Worm (Caenorhabditis elegans) whole organism, L3 larva: Measurements from ENCODE around the gene W07E11.1.

Experiments
- R02D3.7 ChIP-seq: fragments of 150-350 bp; optimal IDR thresholded peaks from 2 replicates; lab custom pipeline; 2014; ENCODE audit warnings: missing biosample characterization, missing genetic modification characterization
- ZK546.5 ChIP-seq: sonication (generic microtip); optimal IDR thresholded peaks from 2 replicates; lab custom pipeline; 2017; ENCODE audit warnings: missing biosample characterization, missing genetic modification characterization
- aly-2 ChIP-seq: fragments of 150-350 bp; optimal IDR thresholded peaks from 2 replicates; lab custom pipeline; 2014; ENCODE audit warnings: missing biosample characterization, missing genetic modification characterization
- ama-1 ChIP-seq: fragments of 150-350 bp; optimal IDR thresholded peaks from 2 replicates; lab custom pipeline; 2018
- ceh-16 ChIP-seq: sonication (generic microtip); optimal IDR thresholded peaks from 2 replicates; lab custom pipeline; 2017; ENCODE audit warnings: missing biosample characterization, missing genetic modification characterization
- ceh-28 ChIP-seq: fragments of 150-350 bp; optimal IDR thresholded peaks from 2 replicates; lab custom pipeline; 2014; ENCODE audit warnings: missing biosample characterization, missing genetic modification reagents, missing genetic modification characterization
- ceh-82 ChIP-seq: fragments of 150-350 bp; optimal IDR thresholded peaks from 2 replicates; lab custom pipeline; 2014; ENCODE audit warnings: missing biosample characterization, missing genetic modification characterization
- ceh-9 ChIP-seq: sonication (generic microtip); optimal IDR thresholded peaks from 2 replicates; lab custom pipeline; 2018; ENCODE audit warnings: missing biosample characterization, missing genetic modification characterization
- daf-12 ChIP-seq: fragments of 150-350 bp; optimal IDR thresholded peaks from 2 replicates; lab custom pipeline; 2014; ENCODE audit warnings: missing biosample characterization, missing genetic modification reagents, missing genetic modification characterization
- egl-27 ChIP-seq: sonication (generic microtip); optimal IDR thresholded peaks from 4 replicates; lab custom pipeline; 2017; ENCODE audit warnings: missing biosample characterization, missing genetic modification reagents, missing genetic modification characterization
- egl-5 ChIP-seq: fragments of 150-350 bp; optimal IDR thresholded peaks from 2 replicates; lab custom pipeline; 2017; ENCODE audit warnings: missing biosample characterization, missing genetic modification reagents, missing genetic modification characterization, inconsistent platforms
- elt-1 ChIP-seq: fragments of 150-350 bp; optimal IDR thresholded peaks from 2 replicates; lab custom pipeline; 2014; ENCODE audit warnings: missing biosample characterization, missing genetic modification characterization
- elt-2 ChIP-seq: sonication (generic microtip); optimal IDR thresholded peaks from 2 replicates; lab custom pipeline; 2016; ENCODE audit warnings: missing genetic modification reagents, mild to moderate bottlenecking, missing genetic modification characterization, missing compliant biosample characterization
- elt-3 ChIP-seq, 3 experiments: fragments of 150-350 bp in 1 of 3; sonication (generic microtip) in 2 of 3; optimal IDR thresholded peaks; 2 replicates in 2 of 3; 4 replicates in 1 of 3; lab custom pipeline; 2014 to 2017; ENCODE audit warnings: missing biosample characterization in 3 of 3, missing genetic modification characterization in 3 of 3
- eor-1 ChIP-seq, 2 experiments: fragments of 150-350 bp; optimal IDR thresholded peaks; 2 replicates each; lab custom pipeline; 2014 to 2018; ENCODE audit warnings: missing biosample characterization in 2 of 2, missing genetic modification characterization in 2 of 2
- fkh-10 ChIP-seq: sonication (generic microtip); optimal IDR thresholded peaks from 2 replicates; lab custom pipeline; 2017; ENCODE audit warnings: missing biosample characterization, missing genetic modification reagents, missing genetic modification characterization
- fkh-2 ChIP-seq: fragments of 150-350 bp; optimal IDR thresholded peaks from 2 replicates; lab custom pipeline; 2014; ENCODE audit warnings: missing biosample characterization, missing genetic modification reagents, missing genetic modification characterization
- fos-1 ChIP-seq: fragments of 150-350 bp; optimal IDR thresholded peaks from 2 replicates; lab custom pipeline; 2014; ENCODE audit warnings: missing biosample characterization, missing genetic modification characterization
- hmg-11 ChIP-seq: sonication (generic microtip); optimal IDR thresholded peaks from 2 replicates; lab custom pipeline; 2016; ENCODE audit warnings: missing genetic modification characterization, missing compliant biosample characterization
- jun-1 ChIP-seq: fragments of 150-350 bp; optimal IDR thresholded peaks from 2 replicates; lab custom pipeline; 2014; ENCODE audit warnings: missing biosample characterization, missing genetic modification reagents, missing genetic modification characterization
- lin-15B ChIP-seq: fragments of 150-350 bp; optimal IDR thresholded peaks from 2 replicates; lab custom pipeline; 2014; ENCODE audit warnings: missing biosample characterization, missing genetic modification characterization
- lin-39 ChIP-seq: fragments of 150-350 bp; optimal IDR thresholded peaks from 2 replicates; lab custom pipeline; 2018; ENCODE audit warnings: missing biosample characterization, missing genetic modification reagents, missing genetic modification characterization
- lsy-12 ChIP-seq: sonication (generic microtip); optimal IDR thresholded peaks from 2 replicates; lab custom pipeline; 2016; ENCODE audit warnings: mild to moderate bottlenecking, missing genetic modification characterization, missing compliant biosample characterization
- mdl-1 ChIP-seq: fragments of 150-350 bp; optimal IDR thresholded peaks from 2 replicates; lab custom pipeline; 2014; ENCODE audit warnings: missing biosample characterization, missing genetic modification characterization
- mml-1 ChIP-seq: fragments of 150-350 bp; sonication (generic microtip); optimal IDR thresholded peaks from 3 replicates; lab custom pipeline; 2014; ENCODE audit warnings: missing biosample characterization, missing genetic modification characterization
- nfya-1 ChIP-seq: sonication (generic microtip); optimal IDR thresholded peaks from 2 replicates; lab custom pipeline; 2017; ENCODE audit warnings: missing genetic modification characterization, mild to moderate bottlenecking, missing compliant biosample characterization, antibody characterized with exemption, moderate library complexity; ENCODE audit not compliant: insufficient read depth
- nhr-11 ChIP-seq: fragments of 150-350 bp; optimal IDR thresholded peaks from 2 replicates; lab custom pipeline; 2014; ENCODE audit warnings: missing biosample characterization, missing genetic modification characterization
- nhr-12 ChIP-seq: fragments of 150-350 bp; optimal IDR thresholded peaks from 2 replicates; lab custom pipeline; 2014; ENCODE audit warnings: missing biosample characterization, missing genetic modification characterization
- nhr-23 ChIP-seq: fragments of 150-350 bp; optimal IDR thresholded peaks from 2 replicates; lab custom pipeline; 2014; ENCODE audit warnings: missing biosample characterization, missing genetic modification reagents, missing genetic modification characterization
- nhr-237 ChIP-seq: fragments of 150-350 bp; optimal IDR thresholded peaks from 2 replicates; lab custom pipeline; 2014; ENCODE audit warnings: missing biosample characterization, missing genetic modification characterization
- nhr-25 ChIP-seq: sonication (generic microtip); optimal IDR thresholded peaks from 2 replicates; lab custom pipeline; 2017; ENCODE audit warnings: missing biosample characterization, missing genetic modification characterization
- nhr-28 ChIP-seq: fragments of 150-350 bp; optimal IDR thresholded peaks from 2 replicates; lab custom pipeline; 2014; ENCODE audit warnings: missing biosample characterization, missing genetic modification characterization
- nhr-43 ChIP-seq: sonication (generic microtip); optimal IDR thresholded peaks from 2 replicates; lab custom pipeline; 2016; ENCODE audit warnings: mild to moderate bottlenecking, missing genetic modification characterization, missing compliant biosample characterization; ENCODE audit not compliant: poor library complexity, severe bottlenecking
- nhr-67 ChIP-seq: fragments of 150-350 bp; optimal IDR thresholded peaks from 2 replicates; lab custom pipeline; 2014; ENCODE audit warnings: missing biosample characterization, missing genetic modification characterization
- nhr-76 ChIP-seq: fragments of 150-350 bp; sonication (generic microtip); optimal IDR thresholded peaks from 5 replicates; lab custom pipeline; 2014; ENCODE audit warnings: missing biosample characterization, missing genetic modification characterization
- nhr-77 ChIP-seq: fragments of 150-350 bp; optimal IDR thresholded peaks from 2 replicates; lab custom pipeline; 2014; ENCODE audit warnings: missing biosample characterization, missing genetic modification characterization
- pha-4 ChIP-seq: fragments of 150-350 bp; optimal IDR thresholded peaks from 2 replicates; lab custom pipeline; 2014; ENCODE audit warnings: missing biosample characterization, missing genetic modification reagents, missing genetic modification characterization
- pqm-1 ChIP-seq: fragments of 150-350 bp; optimal IDR thresholded peaks from 2 replicates; lab custom pipeline; 2017; ENCODE audit warnings: missing biosample characterization, missing genetic modification characterization, inconsistent platforms
- sea-2 ChIP-seq: fragments of 150-350 bp; sonication (generic microtip); optimal IDR thresholded peaks from 4 replicates; lab custom pipeline; 2014; ENCODE audit warnings: missing biosample characterization, missing genetic modification reagents, missing genetic modification characterization
- skn-1 ChIP-seq: fragments of 150-350 bp; optimal IDR thresholded peaks from 2 replicates; lab custom pipeline; 2014; ENCODE audit warnings: missing biosample characterization, missing genetic modification characterization
- snpc-4 ChIP-seq: fragments of 150-350 bp; optimal IDR thresholded peaks from 2 replicates; lab custom pipeline; 2014; ENCODE audit warnings: missing biosample characterization, missing genetic modification characterization
- tbx-2 ChIP-seq: sonication (generic microtip); optimal IDR thresholded peaks from 2 replicates; lab custom pipeline; 2016; ENCODE audit warnings: mild to moderate bottlenecking, missing genetic modification characterization, missing compliant biosample characterization
- unc-39 ChIP-seq: sonication (generic microtip); optimal IDR thresholded peaks from 4 replicates; lab custom pipeline; 2017; ENCODE audit warnings: missing biosample characterization, missing genetic modification characterization
- unc-62 ChIP-seq: fragments of 150-350 bp; sonication (generic microtip); optimal IDR thresholded peaks from 4 replicates; lab custom pipeline; 2014; ENCODE audit warnings: missing biosample characterization, missing genetic modification reagents, missing genetic modification characterization
- zag-1 ChIP-seq: fragments of 150-350 bp; optimal IDR thresholded peaks from 2 replicates; lab custom pipeline; 2014; ENCODE audit warnings: missing biosample characterization, missing genetic modification characterization
- ztf-11 ChIP-seq: fragments of 150-350 bp; optimal IDR thresholded peaks from 2 replicates; lab custom pipeline; 2014; ENCODE audit warnings: missing biosample characterization, missing genetic modification characterization
- ztf-4 ChIP-seq: fragments of 150-350 bp; optimal IDR thresholded peaks from 2 replicates; lab custom pipeline; 2014; ENCODE audit warnings: missing biosample characterization, missing genetic modification characterization

Gene W07E11.1

ce11 chrX:10049160-10049559 is 35.3 kb upstream of the W07E11.1 start, which contains the start of gene gnrr-3:
gnrr-3 (plus strand) TSS chrX:10049460.
- TF ChIP-seq mdl-1 (tag; lab: Kevin White, UChicago), result no peak
- TF ChIP-seq ztf-11 (tag; lab: Kevin White, UChicago), result no peak
- TF ChIP-seq snpc-4, result no peak
- TF ChIP-seq sea-2 (GFP tag; lab: Kevin White, UChicago), result no peak
- TF ChIP-seq fos-1 (tag; lab: Kevin White, UChicago), result no peak
- TF ChIP-seq R02D3.7 (tag; lab: Kevin White, UChicago), result no peak
- TF ChIP-seq nhr-25 (tag; lab: Kevin White, UChicago), result no peak
- no peak for TF ChIP-seq skn-1
- TF ChIP-seq lin-39 (tag; lab: Kevin White, UChicago), result no peak
- no peak for TF ChIP-seq elt-2 (tag; lab: Kevin White, UChicago)
- no peak for TF ChIP-seq lin-15B (tag; lab: Kevin White, UChicago)
- no peak for TF ChIP-seq egl-27 (tag; lab: Kevin White, UChicago)
- TF ChIP-seq elt-3 (tag; optimal IDR thresholded peaks at IDR 0.05; lab: Kevin White, UChicago), result no peak
- no peak for TF ChIP-seq nhr-77 (tag; lab: Kevin White, UChicago)
- TF ChIP-seq nhr-23 (tag; lab: Kevin White, UChicago), result no peak
- TF ChIP-seq unc-39 (tag; lab: Kevin White, UChicago), result no peak
- TF ChIP-seq nhr-12 (tag; lab: Kevin White, UChicago), result no peak

- TF ChIP-seq skn-1 (peak; percentile 25), jun-1 (tag; lab: Kevin White, UChicago) (peak; percentile 77), unc-62 (no peak), zag-1 (tag; lab: Kevin White, UChicago) (no peak), tbx-2 (tag; lab: Kevin White, UChicago) (no peak), fkh-2 (tag; lab: Kevin White, UChicago) (no peak), nhr-76 (no peak), nhr-237 (tag; lab: Kevin White, UChicago) (no peak), elt-3 (tag; optimal IDR thresholded peaks at IDR 0.05; lab: Kevin White, UChicago) (peak in 1 of 3 experiments; percentile 81), nhr-43 (peak; percentile 61), lin-39 (tag; lab: Kevin White, UChicago) (no peak), mml-1 (tag; lab: Kevin White, UChicago) (no peak), pha-4 (peak; percentile 64), pqm-1 (tag; lab: Kevin White, UChicago) (peak; percentile 90), lsy-12 (tag; lab: Kevin White, UChicago) (peak; percentile 15), snpc-4 (no peak), elt-2 (tag; lab: Kevin White, UChicago) (peak; percentile 93), daf-12 (no peak), ceh-9 (no peak), ceh-28 (tag; lab: Kevin White, UChicago) (no peak), nhr-67 (tag; lab: Kevin White, UChicago) (no peak), nhr-25 (tag; lab: Kevin White, UChicago) (peak; percentile 36), ceh-16 (tag; lab: Kevin White, UChicago) (no peak), fkh-10 (GFP tag; lab: Kevin White, UChicago) (no peak), egl-5 (no peak), nhr-28 (no peak), nfya-1 (tag; lab: Kevin White, UChicago) (peak; percentile 4), ZK546.5 (tag; lab: Kevin White, UChicago) (no peak), nhr-77 (tag; lab: Kevin White, UChicago) (no peak), R02D3.7 (tag; lab: Kevin White, UChicago) (no peak), ceh-82 (no peak), ama-1 (lab: Kevin White, UChicago) (no peak), elt-1 (no peak), nhr-11 (tag; lab: Kevin White, UChicago) (no peak), lin-15B (tag; lab: Kevin White, UChicago) (no peak), nhr-12 (tag; lab: Kevin White, UChicago) (no peak), ztf-11 (tag; lab: Kevin White, UChicago) (no peak), eor-1 (tag; optimal IDR thresholded peaks at IDR 0.05; lab: Kevin White, UChicago) (no peak), sea-2 (GFP tag; lab: Kevin White, UChicago) (no peak), egl-27 (tag; lab: Kevin White, UChicago) (no peak), aly-2 (tag; lab: Kevin White, UChicago) (no peak), ztf-4 (tag; lab: Kevin White, UChicago) (no peak), fos-1 (tag; lab: Kevin White, UChicago) (no peak), hmg-11 (tag; lab: Kevin White, UChicago) (no peak), unc-39 (tag; lab: Kevin White, UChicago) (no peak), mdl-1 (tag; lab: Kevin White, UChicago) (peak; percentile 38), nhr-23 (tag; lab: Kevin White, UChicago) (peak; percentile 56)
Measured at ce11 chrX:10051625-10052024, 32.8 kb upstream of the W07E11.1 start.
